Worm (Caenorhabditis elegans) whole organism, late embryonic: ENCODE measurements around the gene eak-7.

ENCODE experiments used
- ceh-31 ChIP-seq: sonication (generic microtip); optimal IDR thresholded peaks from 2 replicates; lab custom pipeline; 2016; ENCODE audit warnings: missing genetic modification characterization, missing compliant biosample characterization
- dmd-4 ChIP-seq: sonication (generic microtip); optimal IDR thresholded peaks from 2 replicates; lab custom pipeline; 2016; ENCODE audit warnings: borderline replicate concordance, missing genetic modification characterization, missing compliant biosample characterization
- dve-1 ChIP-seq: sonication (generic microtip); optimal IDR thresholded peaks from 2 replicates; lab custom pipeline; 2017; ENCODE audit warnings: antibody characterized with exemption, mild to moderate bottlenecking, missing genetic modification characterization, missing compliant biosample characterization
- eyg-1 ChIP-seq: sonication (generic microtip); optimal IDR thresholded peaks from 2 replicates; lab custom pipeline; 2016; ENCODE audit warnings: missing genotype, missing genetic modification characterization, missing compliant biosample characterization
- hlh-30 ChIP-seq: sonication (generic microtip); optimal IDR thresholded peaks from 2 replicates; lab custom pipeline; 2017; ENCODE audit warnings: antibody characterized with exemption, missing genetic modification characterization, missing compliant biosample characterization; ENCODE audit not compliant: insufficient read depth
- mec-3 ChIP-seq: sonication (generic microtip); optimal IDR thresholded peaks from 2 replicates; lab custom pipeline; 2016; ENCODE audit warnings: borderline replicate concordance, missing genetic modification characterization, missing compliant biosample characterization
- pqm-1 ChIP-seq: sonication (generic microtip); optimal IDR thresholded peaks from 2 replicates; lab custom pipeline; 2016; ENCODE audit warnings: missing genetic modification characterization, missing compliant biosample characterization
- sox-4 ChIP-seq: sonication (generic microtip); optimal IDR thresholded peaks from 2 replicates; lab custom pipeline; 2017; ENCODE audit warnings: mild to moderate bottlenecking, missing genetic modification characterization, inconsistent platforms, missing compliant biosample characterization
- unc-86 ChIP-seq: sonication (generic microtip); optimal IDR thresholded peaks from 2 replicates; lab custom pipeline; 2016; ENCODE audit warnings: missing genetic modification characterization, missing compliant biosample characterization
- ztf-16 ChIP-seq: sonication (generic microtip); optimal IDR thresholded peaks from 2 replicates; lab custom pipeline; 2017; ENCODE audit warnings: missing genetic modification characterization, missing compliant biosample characterization

DNA sequence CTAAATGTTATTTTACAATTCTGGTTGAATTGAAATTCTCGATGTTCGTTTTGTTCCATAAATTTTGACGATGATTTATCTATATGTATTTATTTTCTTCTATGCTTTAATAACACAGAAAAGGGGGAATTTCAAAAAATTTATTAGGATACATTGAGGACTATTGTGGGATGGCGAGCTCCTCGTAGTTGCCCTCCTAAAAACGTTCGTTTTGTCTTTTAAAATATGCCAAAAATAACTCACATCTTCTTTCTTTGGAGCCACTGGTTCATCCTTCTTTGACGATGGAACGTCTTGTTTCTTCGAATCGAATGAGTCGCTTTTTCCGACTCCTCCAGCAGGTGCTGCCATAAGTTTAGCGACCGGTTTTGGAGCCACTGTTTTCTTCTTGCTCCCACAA is 4.8 kb upstream of the eak-7 start:
- TF ChIP-seq dve-1 (no peak), mec-3 (no peak), sox-4 (tag; lab: Kevin White, UChicago) (no peak), dmd-4 (tag; lab: Kevin White, UChicago) (no peak), hlh-30 (tag; lab: Kevin White, UChicago) (no peak), ztf-16 (tag; lab: Kevin White, UChicago) (no peak), ceh-31 (tag; lab: Kevin White, UChicago) (no peak), unc-86 (no peak), eyg-1 (no peak), pqm-1 (tag; lab: Kevin White, UChicago) (no peak)
